Worm (Caenorhabditis elegans) whole organism, L4 larva: ENCODE data around the gene srh-167.
A peak's percentile ranks its signal among the peaks of the same experiment; 100 is the strongest.

Experiments used
- D1046.2 ChIP-seq: fragments of 200-800 bp; sonication (Bioruptor generic); IDR thresholded peaks from 2 replicates; pipeline ENCODE4 v1.3.6; 2022; ENCODE audit warnings: missing genetic modification characterization, missing compliant biosample characterization
- F37D6.2 ChIP-seq: sonication (generic microtip); optimal IDR thresholded peaks from 2 replicates; lab custom pipeline; 2016; ENCODE audit warnings: mild to moderate bottlenecking, missing genetic modification characterization, missing compliant biosample characterization
- Y105C5A.15 ChIP-seq: fragments of 200-800 bp; sonication (Bioruptor generic); IDR thresholded peaks from 2 replicates; pipeline ENCODE4 v1.3.6; 2022; ENCODE audit warnings: missing genetic modification characterization, missing compliant biosample characterization
- Y75B8A.6 ChIP-seq: fragments of 200-800 bp; sonication (Bioruptor generic); IDR thresholded peaks from 2 replicates; pipeline ENCODE4 v1.3.6; 2022; ENCODE audit warnings: missing genetic modification reagents, missing genetic modification characterization, missing compliant biosample characterization
- ZK337.2 ChIP-seq: fragments of 200-800 bp; sonication (Bioruptor generic); IDR thresholded peaks from 2 replicates; pipeline ENCODE4 v1.3.6; 2022; ENCODE audit warnings: missing genetic modification reagents, missing genetic modification characterization, missing compliant biosample characterization
- aha-1 ChIP-seq: fragments of 150-350 bp; peaks from one replicate; lab custom pipeline; 2014; ENCODE audit warnings: missing biosample characterization, missing genetic modification characterization
- ceh-82 ChIP-seq: sonication (generic microtip); optimal IDR thresholded peaks from 2 replicates; lab custom pipeline; 2017; ENCODE audit warnings: missing biosample characterization, missing genetic modification characterization
- daf-12 ChIP-seq: fragments of 150-350 bp; optimal IDR thresholded peaks from 2 replicates; lab custom pipeline; 2014; ENCODE audit warnings: missing biosample characterization, missing genetic modification reagents, missing genetic modification characterization
- daf-8 ChIP-seq: fragments of 200-800 bp; sonication (Bioruptor generic); IDR thresholded peaks from 2 replicates; pipeline ENCODE4 v1.3.6; 2022; ENCODE audit warnings: missing genetic modification characterization, missing compliant biosample characterization
- dmd-6 ChIP-seq: fragments of 200-800 bp; sonication (Bioruptor generic); IDR thresholded peaks from 2 replicates; pipeline ENCODE4 v1.3.6; 2022; ENCODE audit warnings: missing genetic modification reagents, missing genetic modification characterization, missing compliant biosample characterization
- dpl-1 ChIP-seq: fragments of 150-350 bp; optimal IDR thresholded peaks from 2 replicates; lab custom pipeline; 2014; ENCODE audit warnings: missing biosample characterization, missing genetic modification reagents, missing genetic modification characterization
- duxl-1 ChIP-seq: sonication (generic microtip); optimal IDR thresholded peaks from 2 replicates; lab custom pipeline; 2016; ENCODE audit warnings: mild to moderate bottlenecking, missing genetic modification characterization, moderate library complexity, missing compliant biosample characterization; ENCODE audit not compliant: poor library complexity
- egl-43 ChIP-seq: fragments of 200-800 bp; sonication (Bioruptor generic); IDR thresholded peaks from 2 replicates; pipeline ENCODE4 v1.3.6; 2022; ENCODE audit warnings: missing genetic modification reagents, missing genetic modification characterization, missing compliant biosample characterization
- fkh-10 ChIP-seq: fragments of 150-350 bp; optimal IDR thresholded peaks from 2 replicates; lab custom pipeline; 2014; ENCODE audit warnings: missing biosample characterization, missing genetic modification reagents, missing genetic modification characterization
- hif-1 ChIP-seq, 2 experiments: sonication (generic microtip); optimal IDR thresholded peaks; 2 replicates each; lab custom pipeline; 2016 to 2017; ENCODE audit warnings: missing compliant biosample characterization in 2 of 2, missing genetic modification characterization in 2 of 2, missing genetic modification reagents in 2 of 2, missing genotype in 2 of 2, mild to moderate bottlenecking in 1 of 2
- hlh-11 ChIP-seq: fragments of 200-800 bp; sonication (Bioruptor generic); optimal IDR thresholded peaks from 2 replicates; lab custom pipeline; 2018; ENCODE audit warnings: mild to moderate bottlenecking, missing genetic modification characterization, missing compliant biosample characterization
- hlh-30 ChIP-seq: sonication (generic microtip); optimal IDR thresholded peaks from 2 replicates; lab custom pipeline; 2017; ENCODE audit warnings: antibody characterized with exemption, mild to moderate bottlenecking, missing genetic modification characterization, missing compliant biosample characterization; ENCODE audit not compliant: insufficient read depth
- lim-7 ChIP-seq: fragments of 200-800 bp; sonication (Bioruptor generic); IDR thresholded peaks from 2 replicates; pipeline ENCODE4 v1.3.6; 2022; ENCODE audit warnings: missing genetic modification characterization, missing compliant biosample characterization
- lin-29 ChIP-seq: fragments of 200-800 bp; sonication (Bioruptor generic); IDR thresholded peaks from 2 replicates; pipeline ENCODE4 v1.3.6; 2022; ENCODE audit warnings: missing genetic modification reagents, missing genetic modification characterization, missing compliant biosample characterization
- madf-5 ChIP-seq, 2 experiments: fragments of 200-800 bp; sonication (Bioruptor generic); IDR thresholded peaks; 2 replicates each; pipeline ENCODE4 v1.3.6; 2022; ENCODE audit warnings: missing compliant biosample characterization in 2 of 2, missing genetic modification characterization in 2 of 2
- nhr-28 ChIP-seq: fragments of 150-350 bp; optimal IDR thresholded peaks from 2 replicates; lab custom pipeline; 2014; ENCODE audit warnings: missing biosample characterization, missing genetic modification characterization
- nhr-42 ChIP-seq: fragments of 200-800 bp; sonication (Bioruptor generic); IDR thresholded peaks from 2 replicates; pipeline ENCODE4 v1.3.6; 2022; ENCODE audit warnings: missing genetic modification characterization, missing compliant biosample characterization
- pha-4 ChIP-seq, 2 experiments: fragments of 150-350 bp in 1 of 2; fragments of 200-800 bp in 1 of 2; sonication (Bioruptor generic) in 1 of 2; IDR thresholded peaks in 1 of 2; optimal IDR thresholded peaks in 1 of 2; 2 replicates each; pipeline versions ENCODE4 v1.3.6 to Lab custom; 2014 to 2022; ENCODE audit warnings: missing genetic modification characterization in 2 of 2, missing genetic modification reagents in 2 of 2, missing biosample characterization in 1 of 2, missing compliant biosample characterization in 1 of 2
- skn-1 ChIP-seq: fragments of 150-350 bp; optimal IDR thresholded peaks from 2 replicates; lab custom pipeline; 2014; ENCODE audit warnings: missing biosample characterization, missing genetic modification characterization
- snpc-1.2 ChIP-seq: fragments of 200-800 bp; sonication (Bioruptor generic); IDR thresholded peaks from 2 replicates; pipeline ENCODE4 v1.3.6; 2022; ENCODE audit warnings: missing genetic modification reagents, missing genetic modification characterization, missing compliant biosample characterization
- tag-97 ChIP-seq: fragments of 200-800 bp; sonication (Bioruptor generic); IDR thresholded peaks from 2 replicates; pipeline ENCODE4 v1.3.6; 2022; ENCODE audit warnings: missing genetic modification characterization, missing compliant biosample characterization
- unc-130 ChIP-seq: sonication (generic microtip); optimal IDR thresholded peaks from 2 replicates; lab custom pipeline; 2016; ENCODE audit warnings: missing genetic modification reagents, missing genetic modification characterization, missing compliant biosample characterization
- unc-39 ChIP-seq: sonication (generic microtip); optimal IDR thresholded peaks from 2 replicates; lab custom pipeline; 2017; ENCODE audit warnings: missing biosample characterization, missing genetic modification characterization
- unc-62 ChIP-seq, 3 experiments: fragments of 150-350 bp in 1 of 3; sonication (generic microtip); optimal IDR thresholded peaks in 2 of 3; peaks in 1 of 3; 1 replicate in 1 of 3; 2 replicates in 2 of 3; lab custom pipeline; 2014 to 2017; ENCODE audit warnings: missing biosample characterization in 3 of 3, missing genetic modification characterization in 3 of 3, missing genetic modification reagents in 3 of 3, missing genotype in 1 of 3
- zip-11 ChIP-seq: fragments of 200-800 bp; sonication (Bioruptor generic); IDR thresholded peaks from 2 replicates; pipeline ENCODE4 v1.3.6; 2022; ENCODE audit warnings: missing genetic modification characterization, missing compliant biosample characterization
- zip-2 ChIP-seq: fragments of 150-350 bp; optimal IDR thresholded peaks from 2 replicates; lab custom pipeline; 2014; ENCODE audit warnings: missing biosample characterization, missing genetic modification characterization

srh-167 gene

ce11 chrV:16307253-16307652, 26.3 kb upstream of the srh-167 start, which contains the start of gene srxa-7:
TSS of gene srxa-7 (plus strand) at chrV:16307553.
- TF ChIP-seq unc-39 (tag; lab: Kevin White, UChicago) = no peak
- TF ChIP-seq D1046.2 (GFP tag; lab: Robert Waterston, UW) = no peak
- no peak for TF ChIP-seq zip-11 (GFP tag; lab: Robert Waterston, UW)
- no peak for TF ChIP-seq tag-97
- no peak for TF ChIP-seq lim-7 (GFP tag; lab: Robert Waterston, UW)
- no peak for TF ChIP-seq madf-5 (GFP tag; IDR thresholded peaks at IDR 0.05; lab: Robert Waterston, UW)
- TF ChIP-seq Y75B8A.6 (GFP tag; lab: Robert Waterston, UW) = no peak

ce11 chrV:16308343-16308742, 25.2 kb upstream of the srh-167 start:
- TF ChIP-seq egl-43 (GFP tag; lab: Robert Waterston, UW) (no peak), aha-1 (tag; lab: Kevin White, UChicago) (peak; percentile 93)

ce11 chrV:16309523-16309922, 24.0 kb upstream of the srh-167 start, which contains the start of gene oac-7:
TSS of gene oac-7 (plus strand) at chrV:16309805.
- no peak for TF ChIP-seq fkh-10
- no peak for TF ChIP-seq lin-29
- no peak for TF ChIP-seq dpl-1 (GFP tag; lab: Kevin White, UChicago)
- TF ChIP-seq daf-8 (GFP tag; lab: Robert Waterston, UW) = no peak
- TF ChIP-seq hif-1 (tag; optimal IDR thresholded peaks at IDR 0.05; lab: Kevin White, UChicago) = peak in 1 of 2 experiments; percentile 50
- peak in 1 of 2 experiments; percentile 52 for TF ChIP-seq unc-62 (GFP tag; optimal IDR thresholded peaks at IDR 0.05 in 1 of 2; lab: Kevin White, UChicago)
- TF ChIP-seq unc-62 (tag; optimal IDR thresholded peaks at IDR 0.05; lab: Kevin White, UChicago) = no peak
- TF ChIP-seq zip-2 (tag; lab: Kevin White, UChicago) = peak; percentile 69
- TF ChIP-seq nhr-28 (tag; lab: Kevin White, UChicago) = peak; percentile 72
- no peak for TF ChIP-seq skn-1 (tag; lab: Kevin White, UChicago)
- no peak for TF ChIP-seq ceh-82 (tag; lab: Kevin White, UChicago)
- TF ChIP-seq dmd-6 (GFP tag; lab: Robert Waterston, UW) = peak; percentile 20; the same call in 1 of the 2 replicates
- TF ChIP-seq hlh-30 (tag; lab: Kevin White, UChicago) = peak; percentile 37
- no peak for TF ChIP-seq nhr-42 (GFP tag; lab: Robert Waterston, UW)
- peak; percentile 10 for TF ChIP-seq duxl-1
- TF ChIP-seq hlh-11 = no peak

ce11 chrV:16315004-16315403, 18.5 kb upstream of the srh-167 start, which contains the start of gene str-214:
TSS of gene str-214 (plus strand) at chrV:16315304.
- TF ChIP-seq daf-8 (GFP tag; lab: Robert Waterston, UW) = no peak
- TF ChIP-seq ZK337.2 = no peak
- no peak for TF ChIP-seq nhr-28 (tag; lab: Kevin White, UChicago)
- TF ChIP-seq F37D6.2 (tag; lab: Kevin White, UChicago) = no peak
- no peak for TF ChIP-seq snpc-1.2 (GFP tag; lab: Robert Waterston, UW)
- TF ChIP-seq Y105C5A.15 (GFP tag; lab: Robert Waterston, UW) = no peak
- TF ChIP-seq unc-39 (tag; lab: Kevin White, UChicago) = no peak
- no peak for TF ChIP-seq D1046.2 (GFP tag; lab: Robert Waterston, UW)
- no peak for TF ChIP-seq unc-130
- no peak for TF ChIP-seq pha-4 (GFP tag; IDR thresholded peaks at IDR 0.05; lab: Robert Waterston, UW)
- TF ChIP-seq pha-4 (tag; optimal IDR thresholded peaks at IDR 0.05; lab: Kevin White, UChicago) = no peak

- no peak for TF ChIP-seq daf-12 (tag; lab: Kevin White, UChicago)
- peak in 1 of 2 experiments; percentile 74 for TF ChIP-seq unc-62 (GFP tag; optimal IDR thresholded peaks at IDR 0.05 in 1 of 2; lab: Kevin White, UChicago)
- TF ChIP-seq unc-62 (tag; optimal IDR thresholded peaks at IDR 0.05; lab: Kevin White, UChicago) = no peak
Measured at ce11 chrV:16317244-16317643, 16.3 kb upstream of the srh-167 start, which contains the start of gene srh-180. TSS of gene srh-180 (plus strand) at chrV:16317544.
